Worm (Caenorhabditis elegans) whole organism, L2 larva: Measurements from ENCODE around the gene Y45G5AL.1.

Source experiments
- elt-3 ChIP-seq: sonication (generic microtip); optimal IDR thresholded peaks from 2 replicates; lab custom pipeline; 2017; ENCODE audit warnings: missing biosample characterization, missing genetic modification characterization
- nhr-12 ChIP-seq: fragments of 150-350 bp; optimal IDR thresholded peaks from 2 replicates; lab custom pipeline; 2014; ENCODE audit warnings: missing biosample characterization, missing genetic modification characterization
- nhr-6 ChIP-seq: fragments of 150-350 bp; optimal IDR thresholded peaks from 2 replicates; lab custom pipeline; 2014; ENCODE audit warnings: missing biosample characterization, missing genetic modification characterization

- TF ChIP-seq nhr-6 (tag; lab: Kevin White, UChicago) (no peak), nhr-12 (tag; lab: Kevin White, UChicago) (no peak), elt-3 (no peak)
Measured at ce11 chrV:4195283-4195682, 51.0 kb downstream of the Y45G5AL.1 start, which contains the start of gene algn-5.
